Fruit fly (Drosophila melanogaster) whole organism, adult: ENCODE measurements around the gene Hmbs.

Experiments
- CG12768 ChIP-seq: fragments of 200-800 bp; sonication (Bioruptor generic); optimal IDR thresholded peaks from 2 replicates; lab custom pipeline; 2017; ENCODE audit warnings: missing biosample characterization, missing genetic modification characterization, mild to moderate bottlenecking, moderate library complexity, missing genetic modification reagents
- CG14711 ChIP-seq: fragments of 200-800 bp; sonication (Bioruptor generic); optimal IDR thresholded peaks from 2 replicates; lab custom pipeline; 2018; ENCODE audit warnings: missing biosample characterization, mild to moderate bottlenecking, missing genetic modification characterization, moderate library complexity
- CG33017 ChIP-seq: fragments of 200-800 bp; sonication (Bioruptor generic); optimal IDR thresholded peaks from 2 replicates; lab custom pipeline; 2018; ENCODE audit warnings: missing biosample characterization, mild to moderate bottlenecking, missing genetic modification characterization, moderate library complexity
- CG5204 ChIP-seq: fragments of 200-800 bp; sonication (Bioruptor generic); optimal IDR thresholded peaks from 2 replicates; lab custom pipeline; 2016; ENCODE audit warnings: missing biosample characterization, missing genetic modification characterization
- CG7045 ChIP-seq: fragments of 200-800 bp; sonication (Bioruptor generic); optimal IDR thresholded peaks from 2 replicates; lab custom pipeline; 2017; ENCODE audit warnings: missing biosample characterization, mild to moderate bottlenecking, missing genetic modification characterization
- CG7101 ChIP-seq: fragments of 200-800 bp; sonication (Bioruptor generic); optimal IDR thresholded peaks from 2 replicates; lab custom pipeline; 2018; ENCODE audit warnings: missing biosample characterization, mild to moderate bottlenecking, missing genetic modification characterization, moderate library complexity
- Clk ChIP-seq: fragments of 200-800 bp; sonication (Bioruptor generic); optimal IDR thresholded peaks from 2 replicates; lab custom pipeline; 2017; ENCODE audit warnings: missing biosample characterization, missing genetic modification characterization
- Crg-1 ChIP-seq: fragments of 200-800 bp; sonication (Bioruptor generic); optimal IDR thresholded peaks from 2 replicates; lab custom pipeline; 2016; ENCODE audit warnings: missing biosample characterization, missing genetic modification characterization
- Mnt ChIP-seq: fragments of 200-800 bp; sonication (Bioruptor generic); optimal IDR thresholded peaks from 2 replicates; lab custom pipeline; 2016; ENCODE audit warnings: missing biosample characterization, mild to moderate bottlenecking, missing genetic modification characterization
- kay ChIP-seq: fragments of 200-800 bp; sonication (Bioruptor generic); peaks from one replicate; lab custom pipeline; 2016; ENCODE audit warnings: missing biosample characterization, missing genetic modification characterization, borderline replicate concordance

DNA sequence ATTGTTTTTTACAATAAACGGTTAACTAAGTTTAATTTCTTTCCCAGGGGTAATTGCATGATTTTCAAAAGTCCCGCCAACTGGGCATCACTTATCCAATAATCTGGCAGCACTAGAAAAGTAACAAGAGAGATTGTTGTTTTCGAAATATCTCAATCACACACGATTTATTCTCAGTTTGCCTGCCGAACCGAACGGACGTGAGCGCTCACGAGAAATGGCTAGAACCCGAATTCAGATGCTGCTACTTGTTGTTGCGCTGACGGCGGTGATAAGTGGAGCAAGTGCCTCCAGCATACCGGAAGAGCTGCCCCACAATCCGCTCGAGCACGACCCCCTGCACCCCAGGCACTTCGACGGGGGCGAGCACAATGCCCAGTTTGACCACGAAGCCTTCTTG, 36.2 kb upstream of the Hmbs start, which contains the start of gene scf:
- TF ChIP-seq CG5204 (GFP tag; lab: Kevin White, UChicago) (no peak), Clk (GFP tag; lab: Kevin White, UChicago) (no peak), CG7045 (GFP tag; lab: Kevin White, UChicago) (no peak), CG7101 (tag; lab: Kevin White, UChicago) (no peak), Mnt (GFP tag; lab: Kevin White, UChicago) (no peak), kay (no peak), CG33017 (tag; lab: Kevin White, UChicago) (no peak), Crg-1 (GFP tag; lab: Kevin White, UChicago) (no peak), CG14711 (tag; lab: Kevin White, UChicago) (no peak), CG12768 (GFP tag; lab: Kevin White, UChicago) (no peak)
